Worm (Caenorhabditis elegans): ENCODE results near the gene cebp-1.
A peak's percentile ranks its signal among the peaks of the same experiment; 100 is the strongest.

The cebp-1 gene

DNA sequence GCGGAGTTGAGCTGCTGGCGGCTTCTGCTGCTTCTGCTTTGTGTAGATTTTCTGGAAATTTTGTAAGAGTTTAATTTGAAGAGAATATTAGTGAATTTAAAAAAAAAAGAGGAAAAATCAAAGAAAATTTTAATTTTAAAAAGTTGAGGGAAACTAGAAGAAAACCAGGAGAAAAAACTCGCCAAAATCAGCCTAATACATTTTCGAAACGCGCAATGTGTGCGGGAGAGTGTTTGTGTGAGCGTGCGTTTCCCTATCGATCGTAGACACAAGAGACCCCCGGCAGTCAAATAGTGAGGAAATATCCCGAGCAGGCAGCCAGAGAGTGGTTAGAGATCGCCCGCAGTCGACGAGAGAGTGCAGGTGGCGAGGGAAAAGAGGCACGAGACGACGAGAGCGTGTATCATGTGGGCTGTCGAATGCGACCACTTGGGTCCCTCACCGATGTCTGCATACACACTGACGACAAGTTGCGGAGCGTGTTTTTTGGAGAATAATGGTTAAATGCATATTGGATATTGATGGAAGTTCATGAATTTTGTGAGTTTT lies 7.0 kb downstream of the cebp-1 start, which contains the start of gene zfp-3 (continued):
- TF ChIP-seq unc-130 (GFP tag; optimal IDR thresholded peaks at IDR 0.05) (no peak), cebp-2 (GFP tag; IDR thresholded peaks at IDR 0.05) (no peak), athp-1 (tag; optimal IDR thresholded peaks at IDR 0.05) (peak; percentile 92), sdz-38 (tag; optimal IDR thresholded peaks at IDR 0.05) (no peak), B0035.1 (tag; optimal IDR thresholded peaks at IDR 0.05) (peak; percentile 65), D2030.7 (GFP tag; IDR thresholded peaks at IDR 0.05) (no peak), attf-6 (GFP tag; IDR thresholded peaks at IDR 0.05) (no peak), hlh-26 (GFP tag; conservative IDR thresholded peaks at IDR 0.05) (no peak), snpc-4 (GFP tag; optimal IDR thresholded peaks at IDR 0.05) (peak; percentile 55), snpc-4 (tag; optimal IDR thresholded peaks at IDR 0.05) (peak; percentile 45 to 78 (median 68)), somi-1 (GFP tag; optimal IDR thresholded peaks at IDR 0.05) (peak; percentile 75), let-607 (tag; optimal IDR thresholded peaks at IDR 0.05) (peak in 1 of 2 experiments; percentile 64), Y95B8A.8 (GFP tag; IDR thresholded peaks at IDR 0.05) (no peak), dpl-1 (GFP tag; optimal IDR thresholded peaks at IDR 0.05) (no peak), dpff-1 (tag; optimal IDR thresholded peaks at IDR 0.05) (no peak), atf-7 (tag; optimal IDR thresholded peaks at IDR 0.05) (peak; percentile 92), Y67H2A.10 (GFP tag; conservative IDR thresholded peaks at IDR 0.05) (peak; percentile 87), zim-3 (tag; optimal IDR thresholded peaks at IDR 0.05) (no peak), F37B4.10 (GFP tag; IDR thresholded peaks at IDR 0.05) (no peak), attf-5 (GFP tag; optimal IDR thresholded peaks at IDR 0.05) (peak; percentile 96), F49E8.2 (tag; optimal IDR thresholded peaks at IDR 0.05; ENCODE audit: insufficient read depth) (no peak), lsy-27 (tag; optimal IDR thresholded peaks at IDR 0.05; ENCODE audit: borderline replicate concordance, insufficient read depth) (no peak), mes-4 (tag; optimal IDR thresholded peaks at IDR 0.05) (no peak), ZK185.1 (tag; optimal IDR thresholded peaks at IDR 0.05; ENCODE audit: poor library complexity, severe bottlenecking) (peak; percentile 87), B0261.1 (tag; optimal IDR thresholded peaks at IDR 0.05) (no peak), nhr-179 (tag; optimal IDR thresholded peaks at IDR 0.05) (no peak), mxl-1 (tag; optimal IDR thresholded peaks at IDR 0.05) (no peak), ztf-6 (GFP tag; IDR thresholded peaks at IDR 0.05) (no peak), rec-8 (tag; optimal IDR thresholded peaks at IDR 0.05) (no peak), lag-1 (GFP tag; IDR thresholded peaks at IDR 0.05) (no peak), B0019.2 (GFP tag; conservative IDR thresholded peaks at IDR 0.05) (no peak), snpc-1.1 (tag; optimal IDR thresholded peaks at IDR 0.05; ENCODE audit: insufficient read depth) (no peak), dox-1 (GFP tag; IDR thresholded peaks at IDR 0.05) (peak; percentile 85), nhr-80 (tag; optimal IDR thresholded peaks at IDR 0.05) (peak; percentile 76), lin-54 (GFP tag; optimal IDR thresholded peaks at IDR 0.05) (peak; percentile 65), xnd-1 (tag; optimal IDR thresholded peaks at IDR 0.05) (no peak), nhr-27 (tag; optimal IDR thresholded peaks at IDR 0.05) (no peak), Y79H2A.3 (GFP tag; conservative IDR thresholded peaks at IDR 0.05) (no peak), rpc-1 (optimal IDR thresholded peaks at IDR 0.05) (no peak), rpc-1 (tag; optimal IDR thresholded peaks at IDR 0.05) (no peak), nfya-1 (tag; optimal IDR thresholded peaks at IDR 0.05; ENCODE audit: borderline replicate concordance, insufficient read depth) (no peak), tbx-9 (tag; optimal IDR thresholded peaks at IDR 0.05; ENCODE audit: borderline replicate concordance) (no peak), Y56A3A.18 (GFP tag; IDR thresholded peaks at IDR 0.05) (0 out of 2 replicates have a peak, but pooled peaks have one; percentile 50), efl-1 (GFP tag; optimal IDR thresholded peaks at IDR 0.05) (no peak), ztf-18 (tag; optimal IDR thresholded peaks at IDR 0.05) (peak; percentile 39), K11D2.4 (GFP tag; IDR thresholded peaks at IDR 0.05) (peak; percentile 89), ccch-3 (GFP tag; optimal IDR thresholded peaks at IDR 0.05) (no peak), bed-1 (GFP tag; IDR thresholded peaks at IDR 0.05) (no peak)
